Worm (Caenorhabditis elegans): ENCODE measurements around the gene K09C4.1.

DNA sequence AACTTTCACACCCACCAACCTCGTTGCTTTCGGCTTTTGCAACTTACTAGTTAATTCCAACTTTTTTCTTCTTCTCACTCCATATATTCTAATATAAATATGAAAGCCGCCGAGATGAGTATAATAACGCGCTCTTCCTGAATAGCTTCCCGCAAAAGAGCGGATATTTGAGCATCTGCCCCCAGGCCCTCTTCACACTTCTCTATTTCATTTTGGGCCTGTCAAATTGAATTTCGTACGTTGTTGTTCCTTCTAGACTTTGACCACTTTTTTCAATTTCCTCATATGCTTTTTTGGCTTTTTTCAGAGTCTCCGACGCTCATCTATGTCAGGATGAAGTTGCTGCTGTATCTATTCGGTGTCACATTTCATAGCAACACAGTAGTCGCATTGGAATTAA is 16.3 kb downstream of the K09C4.1 start, which contains the start of gene ddr-2:
- no peak for TF ChIP-seq dao-5 (tag; optimal IDR thresholded peaks at IDR 0.05)
- TF ChIP-seq him-1 (tag; optimal IDR thresholded peaks at IDR 0.05): no peak
- TF ChIP-seq W03F9.2 (tag; optimal IDR thresholded peaks at IDR 0.05): no peak

Data from whole organism, L4/young adult.